Worm (Caenorhabditis elegans): Measurements from ENCODE around the gene C26E1.1.
A peak's percentile ranks its signal among the peaks of the same experiment; 100 is the strongest.

ce11 chrV:13262781-13263318 lies 34.5 kb upstream of the C26E1.1 start:
- TF ChIP-seq ama-1 (optimal IDR thresholded peaks at IDR 0.05): no peak
- TF ChIP-seq nhr-43 (tag; optimal IDR thresholded peaks at IDR 0.05; ENCODE audit: poor library complexity, severe bottlenecking): no peak
- peak; percentile 15 for TF ChIP-seq jun-1 (tag; optimal IDR thresholded peaks at IDR 0.05)
- TF ChIP-seq fkh-2 (tag; optimal IDR thresholded peaks at IDR 0.05): no peak
- no peak for TF ChIP-seq snpc-4 (tag; optimal IDR thresholded peaks at IDR 0.05)

All from whole organism, L3 larva.